Worm (Caenorhabditis elegans): Measurements from ENCODE around the gene nlp-36.

The nlp-36 gene

ce11 chrIII:9528824-9529223 lies 40.3 kb downstream of the nlp-36 start, which contains the start of gene ZK1098.2:
Gene ZK1098.2, plus strand, starts transcription at chrIII:9529159.
- TF ChIP-seq egl-44 (GFP tag; IDR thresholded peaks at IDR 0.05): 0 out of 2 replicates have a peak, but pooled peaks have one; percentile 13
- TF ChIP-seq ztf-26 (tag; optimal IDR thresholded peaks at IDR 0.05): no peak
- no peak for TF ChIP-seq sea-2 (GFP tag; IDR thresholded peaks at IDR 0.05)
- no peak for TF ChIP-seq hmg-20 (GFP tag; IDR thresholded peaks at IDR 0.05)
- no peak for TF ChIP-seq T07F8.4 (tag; optimal IDR thresholded peaks at IDR 0.05)
- TF ChIP-seq ztf-22 (GFP tag; optimal IDR thresholded peaks at IDR 0.05): no peak
- no peak for TF ChIP-seq D2030.7 (GFP tag; IDR thresholded peaks at IDR 0.05)
- TF ChIP-seq hrde-1 (tag; optimal IDR thresholded peaks at IDR 0.05; ENCODE audit: borderline replicate concordance): no peak
- TF ChIP-seq fkh-3 (tag; optimal IDR thresholded peaks at IDR 0.05): no peak
- TF ChIP-seq attf-5 (GFP tag; optimal IDR thresholded peaks at IDR 0.05): peak; percentile 61
- peak; percentile 77 to 92 for TF ChIP-seq let-607 (tag; optimal IDR thresholded peaks at IDR 0.05)
- TF ChIP-seq nfya-2 (GFP tag; IDR thresholded peaks at IDR 0.05): no peak
- no peak for TF ChIP-seq egl-18 (GFP tag; IDR thresholded peaks at IDR 0.05)
- TF ChIP-seq madf-3 (GFP tag; IDR thresholded peaks at IDR 0.05): no peak
- no peak for TF ChIP-seq F49E8.2 (tag; optimal IDR thresholded peaks at IDR 0.05; ENCODE audit: insufficient read depth)
- TF ChIP-seq F37B4.10 (GFP tag; IDR thresholded peaks at IDR 0.05): no peak
- no peak for TF ChIP-seq F22D6.2 (tag; optimal IDR thresholded peaks at IDR 0.05)
- TF ChIP-seq lag-1 (GFP tag; IDR thresholded peaks at IDR 0.05): no peak
- TF ChIP-seq Y79H2A.3 (GFP tag; conservative IDR thresholded peaks at IDR 0.05): no peak
- no peak for TF ChIP-seq mxl-1 (tag; optimal IDR thresholded peaks at IDR 0.05)
- peak in 1 of 3 experiments; percentile 49 for TF ChIP-seq lin-35 (GFP tag; optimal IDR thresholded peaks at IDR 0.05)
- TF ChIP-seq ztf-18 (tag; optimal IDR thresholded peaks at IDR 0.05): peak; percentile 20
- no peak for TF ChIP-seq ceh-79 (tag; optimal IDR thresholded peaks at IDR 0.05)
- no peak for TF ChIP-seq snpc-1.1 (tag; optimal IDR thresholded peaks at IDR 0.05; ENCODE audit: insufficient read depth)
- no peak for TF ChIP-seq efl-1 (GFP tag; optimal IDR thresholded peaks at IDR 0.05)
- TF ChIP-seq F57C9.4 (tag; optimal IDR thresholded peaks at IDR 0.05): no peak
- no peak for TF ChIP-seq mel-28 (tag; optimal IDR thresholded peaks at IDR 0.05; ENCODE audit: borderline replicate concordance)
- no peak for TF ChIP-seq ZK185.1 (tag; optimal IDR thresholded peaks at IDR 0.05; ENCODE audit: poor library complexity, severe bottlenecking)
- TF ChIP-seq aptf-2 (GFP tag; conservative IDR thresholded peaks at IDR 0.05): no peak
- no peak for TF ChIP-seq dpl-1 (GFP tag; optimal IDR thresholded peaks at IDR 0.05)
- no peak for TF ChIP-seq gei-17 (GFP tag; optimal IDR thresholded peaks at IDR 0.05)
- no peak for TF ChIP-seq K12H6.12 (tag; optimal IDR thresholded peaks at IDR 0.05)
- TF ChIP-seq F23B12.7 (tag; optimal IDR thresholded peaks at IDR 0.05; ENCODE audit: insufficient read depth): peak; percentile 64
- TF ChIP-seq rec-8 (tag; optimal IDR thresholded peaks at IDR 0.05): no peak
- no peak for TF ChIP-seq sdz-38 (tag; optimal IDR thresholded peaks at IDR 0.05)
- no peak for TF ChIP-seq Y67H2A.10 (GFP tag; conservative IDR thresholded peaks at IDR 0.05)
- TF ChIP-seq atf-7 (tag; optimal IDR thresholded peaks at IDR 0.05): no peak
- no peak for TF ChIP-seq hmg-1.2 (GFP tag; IDR thresholded peaks at IDR 0.05)
- no peak for TF ChIP-seq mes-4 (tag; optimal IDR thresholded peaks at IDR 0.05)
- TF ChIP-seq unc-62 (GFP tag; optimal IDR thresholded peaks at IDR 0.05): no peak
- no peak for TF ChIP-seq B0035.1 (tag; optimal IDR thresholded peaks at IDR 0.05)
- no peak for TF ChIP-seq athp-1 (tag; optimal IDR thresholded peaks at IDR 0.05)
- no peak for TF ChIP-seq bed-1 (GFP tag; IDR thresholded peaks at IDR 0.05)
- TF ChIP-seq snpc-1.3 (tag; optimal IDR thresholded peaks at IDR 0.05; ENCODE audit: insufficient read depth): no peak
- no peak for TF ChIP-seq tbx-9 (tag; optimal IDR thresholded peaks at IDR 0.05; ENCODE audit: borderline replicate concordance)
- TF ChIP-seq nfya-1 (tag; optimal IDR thresholded peaks at IDR 0.05; ENCODE audit: borderline replicate concordance, insufficient read depth): no peak
